Fruit fly (Drosophila melanogaster): ENCODE results near the gene CG42590.

The CG42590 gene

DNA sequence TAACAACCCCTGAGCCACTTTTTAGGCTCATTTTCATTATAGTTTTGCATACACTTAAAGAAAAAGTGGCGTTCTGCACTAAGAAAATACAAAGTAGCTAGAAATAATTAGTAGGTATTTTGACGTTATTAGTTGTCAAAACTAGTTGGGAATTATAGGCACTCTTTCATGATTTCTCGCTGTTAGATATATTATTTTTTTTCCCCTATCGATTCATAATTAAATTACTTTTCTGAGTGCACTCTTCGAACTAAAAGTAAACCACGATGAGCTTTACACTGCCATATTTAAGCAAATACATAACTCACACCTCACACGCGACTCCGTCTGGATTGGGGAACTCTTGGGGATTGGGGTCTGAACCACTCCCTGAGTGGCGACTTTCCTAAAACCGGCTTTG is 3.7 kb upstream of the CG42590 start (continued):
- TF ChIP-seq pnt (GFP tag; optimal IDR thresholded peaks at IDR 0.05), result no peak
- 0 out of 3 replicates have a peak, but pooled peaks have one; percentile 49 for TF ChIP-seq gce (GFP tag; IDR thresholded peaks at IDR 0.05)
- TF ChIP-seq CG33213 (GFP tag; optimal IDR thresholded peaks at IDR 0.05), result peak; percentile 28
- peak; percentile 6 for TF ChIP-seq Ets97D (GFP tag; optimal IDR thresholded peaks at IDR 0.05)
- no peak for TF ChIP-seq gt (GFP tag; IDR thresholded peaks at IDR 0.05)
- no peak for TF ChIP-seq CG10565 (GFP tag; optimal IDR thresholded peaks at IDR 0.05)
- no peak for TF ChIP-seq CG10462 (GFP tag; optimal IDR thresholded peaks at IDR 0.05)
- TF ChIP-seq CG4617 (GFP tag; optimal IDR thresholded peaks at IDR 0.05; ENCODE audit: borderline replicate concordance), result no peak
- peak; percentile 79 for TF ChIP-seq CG4424 (GFP tag; optimal IDR thresholded peaks at IDR 0.05)
- no peak for TF ChIP-seq CG10543 (GFP tag; optimal IDR thresholded peaks at IDR 0.05)
- peak; percentile 79 for TF ChIP-seq CG18262 (tag; optimal IDR thresholded peaks at IDR 0.05)
- TF ChIP-seq Camta (GFP tag; optimal IDR thresholded peaks at IDR 0.05), result no peak
- TF ChIP-seq BtbVII (GFP tag; optimal IDR thresholded peaks at IDR 0.05), result peak; percentile 68
- no peak for TF ChIP-seq pan (optimal IDR thresholded peaks at IDR 0.05)
- peak in 1 of 2 experiments; percentile 70 for TF ChIP-seq pan (GFP tag; optimal IDR thresholded peaks at IDR 0.05 in 1 of 2, IDR thresholded peaks at IDR 0.05 in 1 of 2)
- TF ChIP-seq knrl (GFP tag; IDR thresholded peaks at IDR 0.05; ENCODE audit: partially characterized antibody), result no peak
- peak; percentile 32; the same call in 1 of the 2 replicates for TF ChIP-seq CG5953 (GFP tag; IDR thresholded peaks at IDR 0.05)
- TF ChIP-seq tap (tag; optimal IDR thresholded peaks at IDR 0.05), result peak; percentile 73
- no peak for TF ChIP-seq CrebB (tag; optimal IDR thresholded peaks at IDR 0.05)
- TF ChIP-seq CG6854 (GFP tag; optimal IDR thresholded peaks at IDR 0.05), result peak; percentile 12
- peak; percentile 64 for TF ChIP-seq nau (GFP tag; optimal IDR thresholded peaks at IDR 0.05)
- no peak for TF ChIP-seq CG3726 (GFP tag; IDR thresholded peaks at IDR 0.05)
- no peak for TF ChIP-seq Scr (GFP tag; IDR thresholded peaks at IDR 0.05; ENCODE audit: partially characterized antibody)
- peak; percentile 36; the same call in 1 of the 2 replicates for TF ChIP-seq seq (GFP tag; IDR thresholded peaks at IDR 0.05)

DNA sequence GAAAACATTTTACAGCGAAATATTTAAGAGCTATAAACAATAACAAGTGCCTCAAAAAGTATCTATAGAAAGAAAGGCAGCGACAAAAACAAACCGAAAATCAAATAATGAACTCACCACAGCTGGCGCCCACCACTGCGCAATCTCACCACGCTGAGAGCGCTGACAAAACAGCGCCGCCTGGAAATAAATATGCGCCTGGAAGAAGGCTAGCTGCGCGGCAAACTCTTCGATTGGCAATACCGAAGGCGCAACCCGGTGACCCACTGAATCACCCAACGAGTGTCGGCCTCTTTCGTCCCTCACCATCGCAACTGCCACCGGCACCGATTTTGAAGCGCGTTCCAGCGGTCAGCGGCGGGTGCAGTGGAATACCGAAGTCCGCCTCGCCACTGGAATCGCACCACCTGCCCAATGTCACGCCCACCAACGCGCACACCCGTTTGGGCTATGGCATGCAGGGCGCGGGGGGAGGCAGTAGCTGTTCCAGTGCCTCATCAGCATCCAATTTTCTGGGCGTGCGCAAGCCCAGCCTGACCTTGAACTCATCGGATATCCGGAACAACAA is 2.7 kb upstream of the CG42590 start:
- TF ChIP-seq knrl (GFP tag; IDR thresholded peaks at IDR 0.05; ENCODE audit: partially characterized antibody), result peak; percentile 22; the same call in 1 of the 3 replicates
- TF ChIP-seq btn (GFP tag; optimal IDR thresholded peaks at IDR 0.05), result no peak
- no peak for TF ChIP-seq cwo (GFP tag; optimal IDR thresholded peaks at IDR 0.05)
- peak; percentile 75 for TF ChIP-seq crol (GFP tag; IDR thresholded peaks at IDR 0.05)
- no peak for TF ChIP-seq ems (GFP tag; optimal IDR thresholded peaks at IDR 0.05)
- no peak for TF ChIP-seq hkb (optimal IDR thresholded peaks at IDR 0.05)
- no peak for TF ChIP-seq hkb (GFP tag; IDR thresholded peaks at IDR 0.05)
- TF ChIP-seq Poxn (GFP tag; IDR thresholded peaks at IDR 0.05), result no peak
- peak; percentile 37; the same call in 1 of the 3 replicates for TF ChIP-seq CG11695 (GFP tag; IDR thresholded peaks at IDR 0.05)
- TF ChIP-seq Ptx1 (GFP tag; IDR thresholded peaks at IDR 0.05), result no peak
- TF ChIP-seq CG34376 (GFP tag; optimal IDR thresholded peaks at IDR 0.05), result no peak
- TF ChIP-seq nerfin-1 (tag; optimal IDR thresholded peaks at IDR 0.05), result no peak
- TF ChIP-seq Opbp (GFP tag; IDR thresholded peaks at IDR 0.05; ENCODE audit: partially characterized antibody), result 0 out of 3 replicates have a peak, but pooled peaks have one; percentile 44
- peak; percentile 77 for TF ChIP-seq Dp (GFP tag; optimal IDR thresholded peaks at IDR 0.05)
- TF ChIP-seq CG1832 (GFP tag; optimal IDR thresholded peaks at IDR 0.05), result no peak
- no peak for TF ChIP-seq pita (GFP tag; optimal IDR thresholded peaks at IDR 0.05)
- TF ChIP-seq lmd (GFP tag; IDR thresholded peaks at IDR 0.05), result no peak
- TF ChIP-seq zen2 (GFP tag; IDR thresholded peaks at IDR 0.05; ENCODE audit: partially characterized antibody), result no peak
- TF ChIP-seq Dfd (GFP tag; optimal IDR thresholded peaks at IDR 0.05), result no peak
- no peak for TF ChIP-seq NfI (GFP tag; optimal IDR thresholded peaks at IDR 0.05)
- no peak for TF ChIP-seq CG4730 (GFP tag; IDR thresholded peaks at IDR 0.05)
- TF ChIP-seq Ets65A (GFP tag), result peak; percentile 88
- no peak for TF ChIP-seq phol (tag; optimal IDR thresholded peaks at IDR 0.05)
- no peak for TF ChIP-seq GATAe (GFP tag; conservative IDR thresholded peaks at IDR 0.05)
- no peak for TF ChIP-seq CG31388 (GFP tag; optimal IDR thresholded peaks at IDR 0.05)
- TF ChIP-seq Sry-δ (GFP tag; optimal IDR thresholded peaks at IDR 0.05), result no peak
- no peak for TF ChIP-seq HLH54F (GFP tag; optimal IDR thresholded peaks at IDR 0.05)
- TF ChIP-seq Eip74EF (GFP tag; optimal IDR thresholded peaks at IDR 0.05), result no peak

Data from whole organism, embryonic.